Worm (Caenorhabditis elegans) whole organism, L1 larva: Measurements from ENCODE around the gene Y39B6A.33.
A peak's percentile ranks its signal among the peaks of the same experiment; 100 is the strongest.

ENCODE experiments used
- C16A3.4 ChIP-seq: fragments of 150-350 bp; optimal IDR thresholded peaks from 2 replicates; lab custom pipeline; 2014; ENCODE audit warnings: missing biosample characterization, missing genetic modification characterization
- C34B4.2 ChIP-seq: sonication (generic microtip); optimal IDR thresholded peaks from 2 replicates; lab custom pipeline; 2017; ENCODE audit warnings: mild to moderate bottlenecking, missing genetic modification characterization, missing compliant biosample characterization
- aly-2 ChIP-seq: fragments of 150-350 bp; optimal IDR thresholded peaks from 2 replicates; lab custom pipeline; 2014; ENCODE audit warnings: missing biosample characterization, missing genetic modification characterization
- ceh-8 ChIP-seq: fragments of 200-800 bp; sonication (Bioruptor generic); optimal IDR thresholded peaks from 2 replicates; lab custom pipeline; 2018; ENCODE audit warnings: mild to moderate bottlenecking, missing genetic modification characterization, moderate library complexity, missing compliant biosample characterization
- ceh-82 ChIP-seq, 3 experiments: fragments of 150-350 bp in 1 of 3; sonication (generic microtip) in 2 of 3; optimal IDR thresholded peaks; 2 replicates each; lab custom pipeline; 2014 to 2017; ENCODE audit warnings: missing biosample characterization in 3 of 3, missing genetic modification characterization in 3 of 3
- ceh-90 ChIP-seq: sonication (generic microtip); optimal IDR thresholded peaks from 2 replicates; lab custom pipeline; 2016; ENCODE audit warnings: missing genetic modification characterization, missing compliant biosample characterization
- dpl-1 ChIP-seq, 3 experiments: fragments of 150-350 bp in 2 of 3; sonication (generic microtip) in 1 of 3; optimal IDR thresholded peaks; 2 replicates each; lab custom pipeline; 2014 to 2017; ENCODE audit warnings: missing biosample characterization in 3 of 3, missing genetic modification characterization in 3 of 3, missing genetic modification reagents in 3 of 3
- dsc-1 ChIP-seq: sonication (generic microtip); optimal IDR thresholded peaks from 2 replicates; lab custom pipeline; 2016; ENCODE audit warnings: mild to moderate bottlenecking, missing genetic modification characterization, missing compliant biosample characterization
- efl-1 ChIP-seq, 4 experiments: fragments of 150-350 bp; optimal IDR thresholded peaks in 3 of 4; peaks in 1 of 4; 1 replicate in 1 of 4; 2 replicates in 3 of 4; lab custom pipeline; 2014; ENCODE audit warnings: missing biosample characterization in 2 of 4, missing genetic modification characterization in 2 of 4, missing genetic modification reagents in 2 of 4
- efl-3 ChIP-seq: fragments of 200-800 bp; sonication (Bioruptor generic); optimal IDR thresholded peaks from 2 replicates; lab custom pipeline; 2018; ENCODE audit warnings: mild to moderate bottlenecking, missing genetic modification characterization, missing compliant biosample characterization
- egl-13 ChIP-seq: sonication (generic microtip); optimal IDR thresholded peaks from 2 replicates; lab custom pipeline; 2016; ENCODE audit warnings: missing genotype, missing genetic modification reagents, missing genetic modification characterization, missing compliant biosample characterization
- egl-27 ChIP-seq, 2 experiments: fragments of 150-350 bp in 1 of 2; sonication (generic microtip); optimal IDR thresholded peaks; 3 replicates each; lab custom pipeline; 2017 to 2018; ENCODE audit warnings: missing biosample characterization in 2 of 2, missing genetic modification characterization in 2 of 2, missing genetic modification reagents in 2 of 2
- elt-2 ChIP-seq: sonication (generic microtip); optimal IDR thresholded peaks from 2 replicates; lab custom pipeline; 2016; ENCODE audit warnings: missing genetic modification characterization, mild to moderate bottlenecking, inconsistent platforms, missing compliant biosample characterization, missing genetic modification reagents
- elt-3 ChIP-seq, 6 experiments: fragments of 150-350 bp in 1 of 6; sonication (generic microtip); optimal IDR thresholded peaks; 2 replicates each; lab custom pipeline; 2017 to 2018; ENCODE audit warnings: missing biosample characterization in 6 of 6, missing genetic modification characterization in 6 of 6, inconsistent platforms in 1 of 6
- isw-1 ChIP-seq: fragments of 200-800 bp; sonication (Bioruptor generic); IDR thresholded peaks from 2 replicates; pipeline ENCODE4 v1.3.6; 2022; ENCODE audit warnings: missing genetic modification characterization, missing compliant biosample characterization
- lin-13 ChIP-seq: fragments of 150-350 bp; optimal IDR thresholded peaks from 2 replicates; lab custom pipeline; 2014; ENCODE audit warnings: missing biosample characterization, missing genetic modification reagents, missing genetic modification characterization
- lin-15B ChIP-seq: fragments of 150-350 bp; sonication (generic microtip); optimal IDR thresholded peaks from 3 replicates; lab custom pipeline; 2014; ENCODE audit warnings: missing biosample characterization, missing genetic modification characterization
- lin-35 ChIP-seq, 2 experiments: fragments of 150-350 bp; optimal IDR thresholded peaks; 2 replicates each; lab custom pipeline; 2014; ENCODE audit warnings: missing biosample characterization in 2 of 2, missing genetic modification characterization in 2 of 2, missing genetic modification reagents in 2 of 2
- lir-3 ChIP-seq: sonication (generic microtip); optimal IDR thresholded peaks from 2 replicates; lab custom pipeline; 2016; ENCODE audit warnings: mild to moderate bottlenecking, missing genetic modification characterization, moderate library complexity, missing compliant biosample characterization; ENCODE audit not compliant: poor library complexity
- lsy-2 ChIP-seq, 2 experiments: fragments of 150-350 bp; optimal IDR thresholded peaks; 2 replicates each; lab custom pipeline; 2014; ENCODE audit warnings: missing biosample characterization in 2 of 2, missing genetic modification characterization in 2 of 2
- mab-9 ChIP-seq: fragments of 200-800 bp; sonication (Bioruptor generic); IDR thresholded peaks from 2 replicates; pipeline ENCODE4 v1.3.6; 2022; ENCODE audit warnings: missing genetic modification reagents, missing genetic modification characterization, missing compliant biosample characterization
- mdl-1 ChIP-seq, 2 experiments: fragments of 150-350 bp; optimal IDR thresholded peaks; 2 replicates each; lab custom pipeline; 2014 to 2017; ENCODE audit warnings: missing biosample characterization in 2 of 2, missing genetic modification characterization in 2 of 2, inconsistent platforms in 1 of 2
- mep-1 ChIP-seq: fragments of 150-350 bp; optimal IDR thresholded peaks from 2 replicates; lab custom pipeline; 2014; ENCODE audit warnings: missing biosample characterization, missing genetic modification characterization
- nhr-11 ChIP-seq: fragments of 150-350 bp; optimal IDR thresholded peaks from 2 replicates; lab custom pipeline; 2014; ENCODE audit warnings: missing biosample characterization, missing genetic modification characterization
- nhr-19 ChIP-seq: fragments of 200-800 bp; sonication (Bioruptor generic); conservative IDR thresholded peaks from 2 replicates; pipeline ENCODE4 v1.3.6; 2022; ENCODE audit warnings: missing genetic modification characterization, missing compliant biosample characterization
- nhr-237 ChIP-seq: fragments of 150-350 bp; optimal IDR thresholded peaks from 2 replicates; lab custom pipeline; 2014; ENCODE audit warnings: missing biosample characterization, missing genetic modification characterization
- nhr-71 ChIP-seq: sonication (generic microtip); optimal IDR thresholded peaks from 2 replicates; lab custom pipeline; 2016; ENCODE audit warnings: mild to moderate bottlenecking, missing genetic modification characterization, moderate library complexity, missing compliant biosample characterization
- nhr-90 ChIP-seq: sonication (generic microtip); optimal IDR thresholded peaks from 2 replicates; lab custom pipeline; 2016; ENCODE audit warnings: mild to moderate bottlenecking, missing genetic modification characterization, missing compliant biosample characterization; ENCODE audit not compliant: poor library complexity
- pax-3 ChIP-seq: fragments of 200-800 bp; sonication (Bioruptor generic); optimal IDR thresholded peaks from 2 replicates; lab custom pipeline; 2018; ENCODE audit warnings: mild to moderate bottlenecking, missing genetic modification characterization, moderate library complexity, missing compliant biosample characterization
- skn-1 ChIP-seq: fragments of 150-350 bp; optimal IDR thresholded peaks from 2 replicates; lab custom pipeline; 2014; ENCODE audit warnings: missing biosample characterization, missing genetic modification characterization
- snpc-4 ChIP-seq: fragments of 150-350 bp; optimal IDR thresholded peaks from 2 replicates; lab custom pipeline; 2014; ENCODE audit warnings: missing biosample characterization, missing genetic modification characterization
- snu-23 ChIP-seq: sonication (generic microtip); optimal IDR thresholded peaks from 2 replicates; lab custom pipeline; 2016; ENCODE audit warnings: missing genetic modification characterization, missing compliant biosample characterization
- sptf-1 ChIP-seq: fragments of 150-350 bp; optimal IDR thresholded peaks from 2 replicates; lab custom pipeline; 2014; ENCODE audit warnings: missing biosample characterization, missing genetic modification characterization
- swsn-7 ChIP-seq: sonication (generic microtip); optimal IDR thresholded peaks from 2 replicates; lab custom pipeline; 2016; ENCODE audit warnings: missing genetic modification characterization, missing compliant biosample characterization
- tbx-2 ChIP-seq: sonication (generic microtip); optimal IDR thresholded peaks from 2 replicates; lab custom pipeline; 2016; ENCODE audit warnings: missing genetic modification characterization, missing compliant biosample characterization
- tlp-1 ChIP-seq: fragments of 150-350 bp; optimal IDR thresholded peaks from 2 replicates; lab custom pipeline; 2014; ENCODE audit warnings: missing biosample characterization, missing genetic modification characterization
- unc-130 ChIP-seq: fragments of 150-350 bp; optimal IDR thresholded peaks from 2 replicates; lab custom pipeline; 2017; ENCODE audit warnings: missing biosample characterization, missing genetic modification characterization, inconsistent platforms
- unc-86 ChIP-seq: sonication (generic microtip); optimal IDR thresholded peaks from 2 replicates; lab custom pipeline; 2016; ENCODE audit warnings: missing genetic modification characterization, missing compliant biosample characterization
- unc-98 ChIP-seq: fragments of 200-800 bp; sonication (Bioruptor generic); IDR thresholded peaks from 2 replicates; pipeline ENCODE4 v1.3.6; 2022; ENCODE audit warnings: missing genetic modification characterization, missing compliant biosample characterization
- ztf-4 ChIP-seq: fragments of 150-350 bp; optimal IDR thresholded peaks from 2 replicates; lab custom pipeline; 2014; ENCODE audit warnings: missing biosample characterization, missing genetic modification characterization

The Y39B6A.33 gene

DNA sequence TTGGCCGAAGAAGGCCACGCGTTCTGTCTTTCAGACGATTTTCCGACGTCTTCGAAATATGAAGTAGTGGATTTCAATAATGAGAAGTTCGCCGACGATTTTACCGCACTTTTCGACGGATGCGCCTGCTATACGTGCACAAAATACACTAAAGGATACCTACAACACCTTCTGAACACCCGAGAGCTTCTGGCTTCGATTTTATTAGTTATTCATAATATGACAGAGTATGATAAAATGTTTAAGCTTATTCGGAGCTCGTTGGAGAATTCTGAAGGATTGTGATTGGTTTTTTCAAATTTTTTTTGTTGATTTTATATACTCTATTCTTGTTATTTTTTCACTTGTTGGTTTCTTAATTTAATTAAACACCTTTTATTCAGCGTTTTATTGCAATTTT is 1.2 kb upstream of the Y39B6A.33 start:
- no peak for TF ChIP-seq egl-27 (tag; optimal IDR thresholded peaks at IDR 0.05; lab: Kevin White, UChicago)
- no peak for TF ChIP-seq mab-9
- TF ChIP-seq elt-3 (tag; optimal IDR thresholded peaks at IDR 0.05; lab: Kevin White, UChicago) = no peak
- no peak for TF ChIP-seq tbx-2 (tag; lab: Kevin White, UChicago)
- no peak for TF ChIP-seq C34B4.2
- TF ChIP-seq, all 84 proteins: peak for 0

DNA sequence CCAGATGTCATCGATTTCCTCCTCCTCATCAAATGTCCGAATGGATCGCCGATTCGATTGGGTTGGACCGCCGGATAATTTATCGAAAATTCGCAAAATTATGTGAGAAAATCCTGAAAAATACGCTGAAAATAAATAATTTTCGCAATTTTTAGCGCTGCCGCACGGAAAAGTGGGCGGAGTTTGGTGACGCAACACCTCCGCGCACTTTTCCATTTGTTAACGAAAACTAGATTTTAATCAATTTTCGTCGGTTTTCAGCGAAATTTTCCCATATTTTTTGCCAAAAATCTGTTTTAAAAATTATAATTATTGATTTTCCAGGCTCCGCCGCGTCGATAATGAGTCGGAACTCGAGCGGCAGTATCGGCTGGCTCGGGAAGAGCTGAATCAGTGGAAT is 740 bp upstream of the Y39B6A.33 start, which contains the start of gene Y39B6A.34:
Gene Y39B6A.34, plus strand, starts transcription at position 3 of the 400 bp plus-strand sequence.
- TF ChIP-seq nhr-19 (peak; percentile 52), unc-98 (no peak), nhr-71 (tag; lab: Kevin White, UChicago) (peak; percentile 45), mdl-1 (tag; optimal IDR thresholded peaks at IDR 0.05; lab: Kevin White, UChicago) (no peak), ceh-8 (GFP tag; lab: Kevin White, UChicago) (no peak), dpl-1 (GFP tag; optimal IDR thresholded peaks at IDR 0.05; lab: Kevin White, UChicago) (peak in 2 of 3 experiments; percentile 11 to 32), tbx-2 (tag; lab: Kevin White, UChicago) (peak; percentile 15), ceh-82 (tag; optimal IDR thresholded peaks at IDR 0.05; lab: Kevin White, UChicago) (peak in 1 of 3 experiments; percentile 46), skn-1 (tag; lab: Kevin White, UChicago) (peak; percentile 14), lsy-2 (tag; optimal IDR thresholded peaks at IDR 0.05; lab: Kevin White, UChicago) (peak; percentile 11 to 48), dsc-1 (tag; lab: Kevin White, UChicago) (peak; percentile 23), aly-2 (no peak), lin-35 (GFP tag; optimal IDR thresholded peaks at IDR 0.05; lab: Kevin White, UChicago) (peak in 1 of 2 experiments; percentile 30), ztf-4 (tag; lab: Kevin White, UChicago) (peak; percentile 33), efl-1 (optimal IDR thresholded peaks at IDR 0.05; lab: Kevin White, UChicago) (peak; percentile 2 to 40), efl-1 (GFP tag; optimal IDR thresholded peaks at IDR 0.05 in 1 of 2; lab: Kevin White, UChicago) (peak; percentile 31 to 76), C16A3.4 (tag; lab: Kevin White, UChicago) (peak; percentile 1), swsn-7 (peak; percentile 36), snpc-4 (tag; lab: Kevin White, UChicago) (no peak), elt-2 (peak; percentile 12), snu-23 (GFP tag; lab: Kevin White, UChicago) (peak; percentile 38)

DNA sequence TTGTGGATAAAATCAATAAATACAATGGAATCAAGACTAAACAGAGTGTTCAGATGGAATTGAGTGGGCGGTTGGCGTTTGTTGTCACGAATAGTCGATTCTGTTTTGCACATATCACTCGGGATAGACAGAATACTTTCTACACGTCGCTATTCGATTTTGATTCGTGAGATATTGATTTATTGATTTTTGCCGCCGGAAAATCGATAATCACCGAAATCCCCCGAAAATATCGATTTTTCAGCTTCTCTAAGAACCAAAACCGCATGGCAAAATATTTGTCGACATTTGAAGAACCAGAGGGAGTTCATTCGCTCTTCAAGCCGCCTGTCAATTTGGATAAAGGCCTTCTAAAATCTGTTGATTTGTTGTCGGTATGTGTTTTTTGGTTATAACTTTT is 8.6 kb downstream of the Y39B6A.33 start:
- TF ChIP-seq isw-1 (GFP tag; lab: Robert Waterston, UW) = no peak
- no peak for TF ChIP-seq lir-3 (tag; lab: Kevin White, UChicago)
- no peak for TF ChIP-seq lin-13
- no peak for TF ChIP-seq unc-130 (tag; lab: Kevin White, UChicago)
- no peak for TF ChIP-seq elt-2
- TF ChIP-seq nhr-90 = no peak
- TF ChIP-seq lin-15B (tag; lab: Kevin White, UChicago) = no peak
- TF ChIP-seq egl-13 (tag; lab: Kevin White, UChicago) = no peak
- no peak for TF ChIP-seq unc-98
- TF ChIP-seq unc-86 (tag; lab: Kevin White, UChicago) = no peak
- TF ChIP-seq efl-1 (optimal IDR thresholded peaks at IDR 0.05; lab: Kevin White, UChicago) = no peak
- TF ChIP-seq efl-1 (GFP tag; optimal IDR thresholded peaks at IDR 0.05 in 1 of 2; lab: Kevin White, UChicago) = no peak
- no peak for TF ChIP-seq swsn-7
- no peak for TF ChIP-seq tlp-1 (tag; lab: Kevin White, UChicago)
- TF ChIP-seq dsc-1 (tag; lab: Kevin White, UChicago) = no peak
- TF ChIP-seq pax-3 (tag; lab: Kevin White, UChicago) = no peak
- no peak for TF ChIP-seq nhr-237 (tag; lab: Kevin White, UChicago)
- TF ChIP-seq nhr-11 (tag; lab: Kevin White, UChicago) = no peak
- no peak for TF ChIP-seq aly-2

DNA sequence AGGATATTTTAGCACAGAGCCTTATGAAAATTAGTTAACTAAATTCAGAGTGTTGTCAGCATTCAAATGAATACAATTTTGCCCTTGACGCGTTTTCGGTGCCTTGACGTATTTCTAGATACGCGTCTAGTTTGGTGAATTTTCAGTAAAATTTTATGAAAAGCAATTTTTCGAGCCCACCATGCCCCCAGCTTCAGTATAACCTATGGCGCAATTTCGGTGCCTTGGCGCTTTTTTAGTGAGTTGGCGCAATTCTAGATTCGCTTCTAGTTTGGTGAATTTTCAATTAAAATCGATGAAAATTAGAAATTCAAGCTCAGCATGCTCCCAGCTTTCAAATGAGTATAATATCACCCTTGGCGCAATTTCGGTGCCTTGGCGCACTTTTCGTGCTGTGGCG is 11.5 kb downstream of the Y39B6A.33 start:
- TF ChIP-seq mep-1 (tag; lab: Kevin White, UChicago) = no peak
- no peak for TF ChIP-seq ceh-90 (tag; lab: Kevin White, UChicago)
- no peak for TF ChIP-seq swsn-7
- no peak for TF ChIP-seq nhr-19
- no peak for TF ChIP-seq efl-1 (optimal IDR thresholded peaks at IDR 0.05; lab: Kevin White, UChicago)
- TF ChIP-seq efl-1 (GFP tag; optimal IDR thresholded peaks at IDR 0.05 in 1 of 2; lab: Kevin White, UChicago) = no peak
- TF ChIP-seq sptf-1 (tag; lab: Kevin White, UChicago) = no peak
- TF ChIP-seq efl-3 (GFP tag; lab: Kevin White, UChicago) = no peak
- no peak for TF ChIP-seq nhr-90
- TF ChIP-seq unc-86 (tag; lab: Kevin White, UChicago) = no peak
- TF ChIP-seq C34B4.2 = no peak
